Fruit fly (Drosophila melanogaster) whole organism, wandering third instar larva: ENCODE results near the gene Dok.

ENCODE experiments used
- Abd-B ChIP-seq: fragments of >200 bp; optimal IDR thresholded peaks from 2 replicates; lab custom pipeline; 2017; ENCODE audit warnings: missing biosample characterization, missing genetic modification characterization
- CG32264 ChIP-seq: fragments of 200-800 bp; sonication (Bioruptor generic); optimal IDR thresholded peaks from 2 replicates; lab custom pipeline; 2016; ENCODE audit warnings: missing biosample characterization, missing genetic modification characterization
- CG9705 ChIP-seq: fragments of 200-800 bp; sonication (Bioruptor generic); optimal IDR thresholded peaks from 2 replicates; lab custom pipeline; 2018; ENCODE audit warnings: missing biosample characterization, mild to moderate bottlenecking, missing genetic modification characterization
- CrebA ChIP-seq: fragments of 200-800 bp; sonication (Bioruptor generic); optimal IDR thresholded peaks from 2 replicates; lab custom pipeline; 2016; ENCODE audit warnings: missing biosample characterization, mild to moderate bottlenecking, missing genetic modification characterization, borderline replicate concordance
- Dfd ChIP-seq: fragments of >200 bp; optimal IDR thresholded peaks from 2 replicates; lab custom pipeline; 2017; ENCODE audit warnings: missing biosample characterization, missing genetic modification characterization
- Dif ChIP-seq: fragments of 200-275, 200-300 bp; sonication (Bioruptor generic); optimal IDR thresholded peaks from 2 replicates; lab custom pipeline; 2018; ENCODE audit warnings: missing biosample characterization, missing genetic modification characterization; ENCODE audit not compliant: partially characterized antibody
- GATAd ChIP-seq: sonication (Bioruptor generic); optimal IDR thresholded peaks from 2 replicates; lab custom pipeline; 2016; ENCODE audit warnings: missing biosample characterization, missing genetic modification characterization
- HLH106 ChIP-seq: fragments of 200-800 bp; optimal IDR thresholded peaks from 3 replicates; lab custom pipeline; 2019; ENCODE audit warnings: missing biosample characterization, mild to moderate bottlenecking, missing genetic modification characterization, moderate library complexity
- Hnf4 ChIP-seq: fragments of 200-800 bp; sonication (Bioruptor generic); optimal IDR thresholded peaks from 2 replicates; lab custom pipeline; 2016; ENCODE audit warnings: missing biosample characterization, mild to moderate bottlenecking, missing genetic modification characterization
- Hr78 ChIP-seq: fragments of >200 bp; optimal IDR thresholded peaks from 2 replicates; lab custom pipeline; 2017; ENCODE audit warnings: missing biosample characterization, missing genetic modification characterization
- Hr83 ChIP-seq: fragments of 200-300 bp; sonication (Bioruptor generic); optimal IDR thresholded peaks from 2 replicates; lab custom pipeline; 2016; ENCODE audit warnings: missing biosample characterization, mild to moderate bottlenecking, missing genetic modification characterization, moderate library complexity; ENCODE audit not compliant: poor library complexity, severe bottlenecking
- Jra ChIP-seq: sonication (Bioruptor generic); optimal IDR thresholded peaks from 2 replicates; lab custom pipeline; 2016; ENCODE audit warnings: missing biosample characterization, missing genetic modification characterization
- Mio ChIP-seq: sonication (Bioruptor generic); optimal IDR thresholded peaks from 2 replicates; lab custom pipeline; 2016; ENCODE audit warnings: missing biosample characterization, missing genetic modification characterization
- Myc ChIP-seq: fragments of >200 bp; optimal IDR thresholded peaks from 2 replicates; lab custom pipeline; 2017
- N ChIP-seq: fragments of >200 bp; optimal IDR thresholded peaks from 2 replicates; lab custom pipeline; 2018; ENCODE audit warnings: missing biosample characterization, missing external identifiers, missing genetic modification characterization
- OdsH ChIP-seq: fragments of 200-800 bp; sonication (Bioruptor generic); optimal IDR thresholded peaks from 2 replicates; lab custom pipeline; 2016; ENCODE audit warnings: missing biosample characterization, mild to moderate bottlenecking, missing genetic modification characterization
- Rel ChIP-seq, 2 experiments: fragments of 200-800 bp; sonication (Bioruptor generic) in 1 of 2; optimal IDR thresholded peaks; 2 replicates in 1 of 2; 3 replicates in 1 of 2; lab custom pipeline; 2016 to 2019; ENCODE audit warnings: mild to moderate bottlenecking in 2 of 2, missing biosample characterization in 2 of 2, missing genetic modification characterization in 2 of 2, moderate library complexity in 1 of 2
- Sp1 ChIP-seq: fragments of 200-800 bp; sonication (Bioruptor generic); optimal IDR thresholded peaks from 3 replicates; lab custom pipeline; 2019; ENCODE audit warnings: missing biosample characterization, mild to moderate bottlenecking, missing genetic modification characterization, moderate library complexity
- Vsx2 ChIP-seq: fragments of 200-300, 225-300 bp; sonication (Bioruptor generic); optimal IDR thresholded peaks from 2 replicates; lab custom pipeline; 2018; ENCODE audit warnings: missing biosample characterization, missing genetic modification characterization; ENCODE audit not compliant: partially characterized antibody
- br ChIP-seq: fragments of 200-800 bp; sonication (Bioruptor generic); optimal IDR thresholded peaks from 2 replicates; lab custom pipeline; 2016; ENCODE audit warnings: missing biosample characterization, missing genetic modification characterization
- brk ChIP-seq: fragments of 200-800 bp; sonication (Bioruptor generic); optimal IDR thresholded peaks from 2 replicates; lab custom pipeline; 2016; ENCODE audit warnings: missing biosample characterization, mild to moderate bottlenecking, missing genetic modification characterization
- dl ChIP-seq, 2 experiments: fragments of 175-275, 200-275 bp in 1 of 2; fragments of 200-275 bp in 1 of 2; sonication (Bioruptor generic); optimal IDR thresholded peaks; lab custom pipeline; 2018; ENCODE audit warnings: mild to moderate bottlenecking in 2 of 2, missing biosample characterization in 2 of 2, missing genetic modification characterization in 2 of 2, moderate library complexity in 2 of 2; ENCODE audit not compliant: partially characterized antibody in 2 of 2, insufficient read depth in 1 of 2
- dmrt93B ChIP-seq: fragments of 200-800 bp; sonication (Bioruptor generic); optimal IDR thresholded peaks from 2 replicates; lab custom pipeline; 2018; ENCODE audit warnings: missing biosample characterization, mild to moderate bottlenecking, missing genetic modification characterization
- dsf ChIP-seq: sonication (Bioruptor generic); optimal IDR thresholded peaks from 2 replicates; lab custom pipeline; 2016; ENCODE audit warnings: missing biosample characterization, missing genetic modification characterization, borderline replicate concordance
- ey ChIP-seq: fragments of 200-800 bp; sonication (Bioruptor generic); optimal IDR thresholded peaks from 2 replicates; lab custom pipeline; 2016; ENCODE audit warnings: missing biosample characterization, missing genetic modification characterization
- foxo ChIP-seq, 2 experiments: fragments of 200-800 bp; sonication (Bioruptor generic); optimal IDR thresholded peaks; 2 replicates in 1 of 2; 3 replicates in 1 of 2; lab custom pipeline; 2016 to 2017; ENCODE audit warnings: missing biosample characterization in 2 of 2, missing genetic modification characterization in 2 of 2
- fru ChIP-seq: fragments of 200-800 bp; sonication (Bioruptor generic); optimal IDR thresholded peaks from 3 replicates; lab custom pipeline; 2016; ENCODE audit warnings: missing biosample characterization, mild to moderate bottlenecking, missing genetic modification characterization
- h ChIP-seq: fragments of 200-800 bp; sonication (Bioruptor generic); optimal IDR thresholded peaks from 3 replicates; lab custom pipeline; 2016; ENCODE audit warnings: missing biosample characterization, mild to moderate bottlenecking, missing genetic modification characterization
- jim ChIP-seq: fragments of 175-275, 200-325 bp; sonication (Bioruptor generic); optimal IDR thresholded peaks from 2 replicates; lab custom pipeline; 2016; ENCODE audit warnings: missing biosample characterization, mild to moderate bottlenecking, missing genetic modification characterization
- lola ChIP-seq: fragments of >200 bp; optimal IDR thresholded peaks from 2 replicates; lab custom pipeline; 2017; ENCODE audit warnings: missing biosample characterization, missing genetic modification characterization
- pan ChIP-seq: fragments of >200 bp; optimal IDR thresholded peaks from 2 replicates; lab custom pipeline; 2017
- psq ChIP-seq: fragments of 200-800 bp; sonication (Bioruptor generic); optimal IDR thresholded peaks from 3 replicates; lab custom pipeline; 2017; ENCODE audit warnings: missing biosample characterization, mild to moderate bottlenecking, missing genetic modification characterization, moderate library complexity
- rgr ChIP-seq: fragments of 200-800 bp; sonication (Bioruptor generic); optimal IDR thresholded peaks from 3 replicates; lab custom pipeline; 2016; ENCODE audit warnings: missing biosample characterization, mild to moderate bottlenecking, missing genetic modification characterization
- sage ChIP-seq: fragments of 200-800 bp; sonication (Bioruptor generic); optimal IDR thresholded peaks from 2 replicates; lab custom pipeline; 2016; ENCODE audit warnings: missing biosample characterization, mild to moderate bottlenecking, missing genetic modification characterization
- sv ChIP-seq: fragments of 200-800 bp; sonication (Bioruptor generic); optimal IDR thresholded peaks from 3 replicates; lab custom pipeline; 2016; ENCODE audit warnings: missing biosample characterization, missing genetic modification characterization
- tai ChIP-seq: sonication (Bioruptor generic); optimal IDR thresholded peaks from 2 replicates; lab custom pipeline; 2016; ENCODE audit warnings: missing biosample characterization, missing genetic modification characterization
- usp ChIP-seq: fragments of >200 bp; optimal IDR thresholded peaks from 2 replicates; lab custom pipeline; 2017; ENCODE audit warnings: missing biosample characterization, missing genetic modification characterization
- woc ChIP-seq: sonication (Bioruptor generic); optimal IDR thresholded peaks from 2 replicates; lab custom pipeline; 2016; ENCODE audit warnings: missing biosample characterization, mild to moderate bottlenecking, missing genetic modification characterization

Gene Dok

DNA sequence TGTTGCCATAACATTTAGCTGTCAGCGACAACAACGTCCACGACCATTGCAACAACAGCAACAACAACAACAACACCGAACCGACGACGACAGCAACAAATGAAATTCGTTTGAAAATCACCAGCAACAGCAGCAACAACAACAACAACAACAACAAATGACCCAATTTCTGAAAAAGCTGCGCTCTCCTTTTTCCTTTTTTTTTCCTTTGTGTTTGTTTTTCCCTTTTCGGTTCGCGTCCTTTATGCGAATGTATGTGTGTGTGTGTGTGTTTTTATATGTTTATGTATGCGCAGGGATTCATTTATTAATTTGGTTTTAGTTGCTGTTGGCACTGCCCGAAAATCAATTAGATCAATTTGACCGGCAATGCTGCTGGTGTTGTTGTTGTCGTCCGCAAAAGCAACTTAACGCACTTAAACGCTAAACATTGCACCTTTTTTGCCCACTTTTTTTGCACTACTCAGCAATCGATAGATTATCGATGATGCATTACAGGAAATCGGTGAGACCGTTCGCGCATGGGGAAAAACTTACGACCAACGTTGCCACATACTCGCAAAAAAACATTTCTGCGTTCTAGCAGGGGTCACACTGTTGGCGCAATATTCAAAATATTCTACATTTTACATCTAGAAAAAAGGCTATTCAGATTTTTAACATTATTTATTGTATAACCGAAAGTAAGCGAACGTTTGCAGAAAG, 33.1 kb upstream of the Dok start, which contains the start of gene unc-119:
Gene unc-119 (minus strand): TSS at position 488 of the 705 bp plus-strand sequence.
- TF ChIP-seq lola = peak; percentile 35
- TF ChIP-seq fru (GFP tag; lab: Kevin White, UChicago) = peak; percentile 82
- no peak for TF ChIP-seq N (GFP tag; lab: Kevin White, UChicago)
- no peak for TF ChIP-seq Hr83 (GFP tag; lab: Kevin White, UChicago)
- TF ChIP-seq Sp1 (GFP tag; lab: Kevin White, UChicago) = peak; percentile 15
- no peak for TF ChIP-seq Rel (GFP tag; optimal IDR thresholded peaks at IDR 0.05; lab: Kevin White, UChicago)
- peak; percentile 100 for TF ChIP-seq Rel (tag; optimal IDR thresholded peaks at IDR 0.05; lab: Kevin White, UChicago)
- peak; percentile 4 for TF ChIP-seq psq (GFP tag; lab: Kevin White, UChicago)
- no peak for TF ChIP-seq foxo (GFP tag; optimal IDR thresholded peaks at IDR 0.05; lab: Kevin White, UChicago)

- TF ChIP-seq foxo (GFP tag; optimal IDR thresholded peaks at IDR 0.05; lab: Kevin White, UChicago) = peak in 1 of 2 experiments; percentile 75
- TF ChIP-seq Hr78 (GFP tag; lab: Kevin White, UChicago) = no peak
- TF ChIP-seq HLH106 (tag; lab: Kevin White, UChicago) = peak; percentile 59
- no peak for TF ChIP-seq CrebA
- TF ChIP-seq dsf = no peak
- no peak for TF ChIP-seq Dfd (GFP tag; lab: Kevin White, UChicago)
- TF ChIP-seq br (GFP tag; lab: Kevin White, UChicago) = peak; percentile 71
- peak; percentile 79 for TF ChIP-seq OdsH (GFP tag; lab: Kevin White, UChicago)
- no peak for TF ChIP-seq Jra (GFP tag; lab: Kevin White, UChicago)
- no peak for TF ChIP-seq dl (GFP tag; optimal IDR thresholded peaks at IDR 0.05; lab: Kevin White, UChicago; ENCODE audit: insufficient read depth in 1 of 2, partially characterized antibody in 2 of 2)
- TF ChIP-seq dmrt93B (GFP tag; lab: Kevin White, UChicago) = peak; percentile 1
- TF ChIP-seq Sp1 (GFP tag; lab: Kevin White, UChicago) = peak; percentile 75
- TF ChIP-seq sv (GFP tag; lab: Kevin White, UChicago) = peak; percentile 74
- TF ChIP-seq Dif = no peak
- TF ChIP-seq CG32264 = peak; percentile 8
- peak; percentile 84 for TF ChIP-seq h (GFP tag; lab: Kevin White, UChicago)
- TF ChIP-seq rgr (GFP tag; lab: Kevin White, UChicago) = peak; percentile 75
- TF ChIP-seq CG9705 (GFP tag; lab: Kevin White, UChicago) = peak; percentile 7
- TF ChIP-seq usp = no peak
- TF ChIP-seq Rel (GFP tag; optimal IDR thresholded peaks at IDR 0.05; lab: Kevin White, UChicago) = peak; percentile 39
- peak; percentile 16 for TF ChIP-seq Rel (tag; optimal IDR thresholded peaks at IDR 0.05; lab: Kevin White, UChicago)
- peak; percentile 39 for TF ChIP-seq sage (GFP tag; lab: Kevin White, UChicago)
- no peak for TF ChIP-seq brk (GFP tag; lab: Kevin White, UChicago)
- TF ChIP-seq fru (GFP tag; lab: Kevin White, UChicago) = peak; percentile 65
- TF ChIP-seq ey (GFP tag; lab: Kevin White, UChicago) = peak; percentile 54
- TF ChIP-seq tai = no peak
- peak; percentile 62 for TF ChIP-seq psq (GFP tag; lab: Kevin White, UChicago)
- TF ChIP-seq pan = no peak
- TF ChIP-seq Myc (lab: Kevin White, UChicago) = no peak
- no peak for TF ChIP-seq jim (GFP tag; lab: Kevin White, UChicago)
- TF ChIP-seq Abd-B = no peak
- no peak for TF ChIP-seq Mio (GFP tag; lab: Kevin White, UChicago)
- no peak for TF ChIP-seq lola
- TF ChIP-seq woc (GFP tag; lab: Kevin White, UChicago) = peak; percentile 37
- no peak for TF ChIP-seq GATAd (GFP tag; lab: Kevin White, UChicago)
- no peak for TF ChIP-seq N (GFP tag; lab: Kevin White, UChicago)
- no peak for TF ChIP-seq Vsx2
- TF ChIP-seq Hnf4 (GFP tag; lab: Kevin White, UChicago) = peak; percentile 68
- TF ChIP-seq Hr83 (GFP tag; lab: Kevin White, UChicago) = no peak
Observed at dm6 chrX:7291850-7292499, 32.0 kb upstream of the Dok start.
